Worm (Caenorhabditis elegans): ENCODE measurements around the gene C25F9.10.

DNA sequence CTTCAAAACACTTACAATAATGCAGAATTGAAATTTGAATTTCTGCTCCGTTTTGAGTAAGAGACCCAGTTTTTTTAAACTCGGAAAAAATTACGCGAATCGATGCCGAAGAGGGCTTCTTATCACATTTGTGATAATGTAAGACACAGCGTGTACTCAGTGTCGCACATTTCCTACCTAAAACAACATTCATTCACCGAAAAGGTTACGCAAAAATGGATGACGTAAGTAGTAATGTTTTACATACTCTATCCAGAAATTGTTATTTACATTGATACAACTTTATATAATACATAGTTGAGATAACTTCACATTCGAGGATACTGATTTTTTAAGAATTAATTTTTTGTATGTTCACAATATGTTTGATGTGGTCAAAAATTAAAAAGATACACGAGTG, 10.9 kb downstream of the C25F9.10 start, which contains the start of the genes C25F9.4 and C25F9.9:
- TF ChIP-seq ztf-11 (tag; optimal IDR thresholded peaks at IDR 0.05) (no peak), unc-39 (tag; optimal IDR thresholded peaks at IDR 0.05) (no peak)
